Worm (Caenorhabditis elegans) whole organism, young adult: ENCODE data around the gene srg-38.
"Not testable (repeated sequence)": the region's sequence is repeated elsewhere in the genome, so short reads cannot be mapped to it uniquely, and the experiment has no call there.

Experiments
- Y95B8A.8 ChIP-seq: fragments of 200-800 bp; sonication (Bioruptor generic); IDR thresholded peaks from 2 replicates; pipeline ENCODE4 v1.3.6; 2022; ENCODE audit warnings: missing genetic modification reagents, missing genetic modification characterization, missing compliant biosample characterization
- aptf-2 ChIP-seq: fragments of 200-800 bp; sonication (Bioruptor generic); conservative IDR thresholded peaks from 2 replicates; pipeline ENCODE4 v1.3.6; 2022; ENCODE audit warnings: missing genetic modification reagents, missing genetic modification characterization, missing compliant biosample characterization
- ccch-3 ChIP-seq: fragments of 200-800 bp; sonication (Bioruptor generic); optimal IDR thresholded peaks from 2 replicates; lab custom pipeline; 2018; ENCODE audit warnings: mild to moderate bottlenecking, missing genetic modification characterization, missing compliant biosample characterization
- chd-7 ChIP-seq: sonication (generic microtip); optimal IDR thresholded peaks from 2 replicates; lab custom pipeline; 2016; ENCODE audit warnings: mild to moderate bottlenecking, missing genetic modification characterization, moderate library complexity, missing compliant biosample characterization
- efl-1 ChIP-seq: fragments of 150-350 bp; optimal IDR thresholded peaks from 2 replicates; lab custom pipeline; 2014; ENCODE audit warnings: missing biosample characterization, missing genetic modification reagents, missing genetic modification characterization
- hmg-1.2 ChIP-seq: fragments of 200-800 bp; sonication (Bioruptor generic); IDR thresholded peaks from 2 replicates; pipeline ENCODE4 v1.3.6; 2022; ENCODE audit warnings: missing genetic modification reagents, missing genetic modification characterization, missing compliant biosample characterization
- madf-10 ChIP-seq: sonication (generic microtip); optimal IDR thresholded peaks from 2 replicates; lab custom pipeline; 2016; ENCODE audit warnings: mild to moderate bottlenecking, missing genetic modification characterization, missing compliant biosample characterization
- sea-2 ChIP-seq: fragments of 200-800 bp; sonication (Bioruptor generic); IDR thresholded peaks from 2 replicates; pipeline ENCODE4 v1.3.6; 2022; ENCODE audit warnings: missing genetic modification characterization, missing compliant biosample characterization
- ztf-18 ChIP-seq: sonication (generic microtip); optimal IDR thresholded peaks from 2 replicates; lab custom pipeline; 2016; ENCODE audit warnings: missing genotype, mild to moderate bottlenecking, missing genetic modification characterization, missing compliant biosample characterization
- ztf-6 ChIP-seq: fragments of 200-800 bp; sonication (Bioruptor generic); IDR thresholded peaks from 2 replicates; pipeline ENCODE4 v1.3.6; 2022; ENCODE audit warnings: missing genetic modification reagents, missing genetic modification characterization, missing compliant biosample characterization

ce11 chrV:11109647-11110046 is 45.8 kb downstream of the srg-38 start, which contains the start of gene Y42A5A.5:
- TF ChIP-seq madf-10 (tag; lab: Kevin White, UChicago); ztf-18 (tag; lab: Kevin White, UChicago); aptf-2 (GFP tag; lab: Robert Waterston, UW); Y95B8A.8; chd-7 (tag; lab: Kevin White, UChicago); sea-2 (GFP tag; lab: Robert Waterston, UW); ztf-6 (GFP tag; lab: Robert Waterston, UW); hmg-1.2; ccch-3 (GFP tag; lab: Kevin White, UChicago); efl-1 (GFP tag; lab: Kevin White, UChicago): not testable (repeated sequence)
